Worm (Caenorhabditis elegans) whole organism, L4/young adult: Measurements from ENCODE around the gene lin-3.

Experiments used
- W03F9.2 ChIP-seq: fragments of 150-350 bp; optimal IDR thresholded peaks from 2 replicates; lab custom pipeline; 2014; ENCODE audit warnings: missing biosample characterization, missing genetic modification characterization
- him-1 ChIP-seq: sonication (generic microtip); optimal IDR thresholded peaks from 2 replicates; lab custom pipeline; 2016; ENCODE audit warnings: missing genotype, missing genetic modification reagents, missing genetic modification characterization, missing compliant biosample characterization

- TF ChIP-seq him-1 = no peak
- TF ChIP-seq W03F9.2 = no peak
Measured at ce11 chrIV:11097795-11098194, 43.7 kb downstream of the lin-3 start, which contains the start of gene M7.12.
